Fruit fly (Drosophila melanogaster) whole organism, embryonic: ENCODE data around the gene CG46412.

ENCODE experiments used
- Aef1 ChIP-seq: fragments of 200-800 bp; sonication (Bioruptor generic); IDR thresholded peaks from 3 replicates; pipeline ENCODE4 v1.3.6; 2022; ENCODE audit warnings: missing biosample characterization, missing genetic modification characterization
- CG10209 ChIP-seq: fragments of 200-800 bp; sonication (Bioruptor generic); optimal IDR thresholded peaks from 3 replicates; lab custom pipeline; 2017; ENCODE audit warnings: missing biosample characterization, mild to moderate bottlenecking, missing genetic modification characterization, missing genetic modification reagents
- CG10321 ChIP-seq: fragments of 200-800 bp; sonication (Bioruptor generic); IDR thresholded peaks from 2 replicates; pipeline ENCODE4 v1.3.6; 2022; ENCODE audit warnings: missing biosample characterization, missing genetic modification characterization
- CG10543 ChIP-seq: fragments of 200-800 bp; sonication (Bioruptor generic); optimal IDR thresholded peaks from 3 replicates; lab custom pipeline; 2017; ENCODE audit warnings: missing biosample characterization, mild to moderate bottlenecking, missing genetic modification characterization, moderate library complexity
- CG11504 ChIP-seq: fragments of 200-800 bp; sonication (Bioruptor generic); optimal IDR thresholded peaks from 3 replicates; lab custom pipeline; 2019; ENCODE audit warnings: missing biosample characterization, mild to moderate bottlenecking, missing genetic modification characterization, moderate library complexity
- CG11695 ChIP-seq: fragments of 200-800 bp; sonication (Bioruptor generic); IDR thresholded peaks from 3 replicates; pipeline ENCODE4 v1.3.6; 2022; ENCODE audit warnings: missing biosample characterization, missing genetic modification characterization
- CG12236 ChIP-seq: fragments of 200-800 bp; sonication (Bioruptor generic); optimal IDR thresholded peaks from 2 replicates; lab custom pipeline; 2016; ENCODE audit warnings: missing biosample characterization, missing genetic modification characterization
- CG13287 ChIP-seq: fragments of 200-800 bp; sonication (Bioruptor generic); IDR thresholded peaks from 2 replicates; pipeline ENCODE4 v1.3.6; 2022; ENCODE audit warnings: missing biosample characterization, missing genetic modification characterization; ENCODE audit not compliant: partially characterized antibody
- CG13296 ChIP-seq: fragments of 200-800 bp; sonication (Bioruptor generic); optimal IDR thresholded peaks from 3 replicates; lab custom pipeline; 2018; ENCODE audit warnings: missing biosample characterization, mild to moderate bottlenecking, missing genetic modification characterization
- CG13424 ChIP-seq: fragments of 200-800 bp; sonication (Bioruptor generic); optimal IDR thresholded peaks from 2 replicates; lab custom pipeline; 2019; ENCODE audit warnings: missing biosample characterization, mild to moderate bottlenecking, missing genetic modification characterization, moderate library complexity
- CG17385 ChIP-seq: fragments of 200-800 bp; sonication (Bioruptor generic); optimal IDR thresholded peaks from 3 replicates; lab custom pipeline; 2018; ENCODE audit warnings: missing biosample characterization, mild to moderate bottlenecking, missing genetic modification characterization
- CG2678 ChIP-seq: fragments of 200-800 bp; sonication (Bioruptor generic); optimal IDR thresholded peaks from 3 replicates; lab custom pipeline; 2019; ENCODE audit warnings: missing biosample characterization, mild to moderate bottlenecking, missing genetic modification characterization, moderate library complexity
- CG30403 ChIP-seq: fragments of 200-800 bp; sonication (Bioruptor generic); optimal IDR thresholded peaks from 3 replicates; lab custom pipeline; 2016; ENCODE audit warnings: missing biosample characterization, missing genetic modification characterization
- CG42726 ChIP-seq: fragments of 200-800 bp; sonication (Bioruptor generic); IDR thresholded peaks from 2 replicates; pipeline ENCODE4 v1.3.6; 2022; ENCODE audit warnings: missing biosample characterization, missing genetic modification characterization; ENCODE audit not compliant: partially characterized antibody
- CG6654 ChIP-seq: fragments of 200-800 bp; sonication (Bioruptor generic); optimal IDR thresholded peaks from 2 replicates; lab custom pipeline; 2017; ENCODE audit warnings: missing biosample characterization, mild to moderate bottlenecking, missing genetic modification characterization
- CG7556 ChIP-seq: fragments of 200-800 bp; sonication (Bioruptor generic); optimal IDR thresholded peaks from 2 replicates; lab custom pipeline; 2017; ENCODE audit warnings: missing biosample characterization, mild to moderate bottlenecking, missing genetic modification characterization
- CG7839 ChIP-seq: fragments of 200-800 bp; sonication (Bioruptor generic); optimal IDR thresholded peaks from 3 replicates; lab custom pipeline; 2018; ENCODE audit warnings: missing biosample characterization, mild to moderate bottlenecking, missing genetic modification characterization, moderate library complexity
- CG8281 ChIP-seq: fragments of 200-800 bp; sonication (Bioruptor generic); optimal IDR thresholded peaks from 2 replicates; lab custom pipeline; 2018; ENCODE audit warnings: missing biosample characterization, mild to moderate bottlenecking, missing genetic modification characterization, moderate library complexity
- CG8388 ChIP-seq: fragments of 200-800 bp; sonication (Bioruptor generic); optimal IDR thresholded peaks from 2 replicates; lab custom pipeline; 2019; ENCODE audit warnings: missing biosample characterization, mild to moderate bottlenecking, missing genetic modification characterization, moderate library complexity
- Deaf1 ChIP-seq: fragments of 200-800 bp; optimal IDR thresholded peaks from 3 replicates; lab custom pipeline; 2019; ENCODE audit warnings: missing biosample characterization, mild to moderate bottlenecking, missing genetic modification characterization, moderate library complexity
- Drgx ChIP-seq: fragments of 200-800 bp; sonication (Bioruptor generic); IDR thresholded peaks from 2 replicates; pipeline ENCODE4 v1.3.6; 2022; ENCODE audit warnings: missing biosample characterization, missing genetic modification characterization
- E2f2 ChIP-seq: fragments of 200-800 bp; sonication (Bioruptor generic); IDR thresholded peaks from 2 replicates; pipeline ENCODE4 v1.3.6; 2022; ENCODE audit warnings: missing biosample characterization, missing genetic modification characterization
- Gug ChIP-seq: fragments of 200-800 bp; sonication (Bioruptor generic); IDR thresholded peaks from 4 replicates; pipeline ENCODE4 v1.3.6; 2022; ENCODE audit warnings: missing biosample characterization, missing genetic modification characterization
- H2.0 ChIP-seq: fragments of 200-800 bp; sonication (Bioruptor generic); IDR thresholded peaks from 2 replicates; pipeline ENCODE4 v1.3.6; 2022; ENCODE audit warnings: missing biosample characterization, missing genetic modification characterization
- NfI ChIP-seq: fragments of 200-800 bp; sonication (Bioruptor generic); optimal IDR thresholded peaks from 3 replicates; lab custom pipeline; 2018; ENCODE audit warnings: missing biosample characterization, mild to moderate bottlenecking, missing genetic modification characterization, moderate library complexity
- Oaz ChIP-seq: fragments of 200-800 bp; sonication (Bioruptor generic); IDR thresholded peaks from 2 replicates; pipeline ENCODE4 v1.3.6; 2022; ENCODE audit warnings: missing biosample characterization, missing genetic modification characterization
- PHDP ChIP-seq: fragments of 200-800 bp; sonication (Bioruptor generic); optimal IDR thresholded peaks from 3 replicates; lab custom pipeline; 2018; ENCODE audit warnings: missing biosample characterization, mild to moderate bottlenecking, missing genetic modification characterization, moderate library complexity
- Pdp1 ChIP-seq, 2 experiments: fragments of 200-800 bp; sonication (Bioruptor generic); optimal IDR thresholded peaks; 3 replicates each; lab custom pipeline; 2016; ENCODE audit warnings: missing biosample characterization in 2 of 2, missing genetic modification characterization in 2 of 2, mild to moderate bottlenecking in 1 of 2, moderate library complexity in 1 of 2
- Ptx1 ChIP-seq: fragments of 200-800 bp; sonication (Bioruptor generic); IDR thresholded peaks from 2 replicates; pipeline ENCODE4 v1.3.6; 2022; ENCODE audit warnings: missing biosample characterization, missing genetic modification characterization
- Rfx ChIP-seq: fragments of 200-800 bp; sonication (Bioruptor generic); IDR thresholded peaks from 2 replicates; pipeline ENCODE4 v1.3.6; 2022; ENCODE audit warnings: missing biosample characterization, missing genetic modification characterization
- Xrp1 ChIP-seq: fragments of 200-800 bp; sonication (Bioruptor generic); IDR thresholded peaks from 2 replicates; pipeline ENCODE4 v1.3.6; 2022; ENCODE audit warnings: missing biosample characterization, missing genetic modification characterization
- ac ChIP-seq: fragments of 200-800 bp; sonication (Bioruptor generic); optimal IDR thresholded peaks from 3 replicates; lab custom pipeline; 2017; ENCODE audit warnings: missing biosample characterization, mild to moderate bottlenecking, missing genetic modification characterization
- cad ChIP-seq: fragments of >200 bp; optimal IDR thresholded peaks from 2 replicates; lab custom pipeline; 2017; ENCODE audit warnings: missing biosample characterization, missing genetic modification characterization
- croc ChIP-seq: fragments of 200-800 bp; sonication (Bioruptor generic); conservative IDR thresholded peaks from 3 replicates; pipeline ENCODE4 v1.3.6; 2022; ENCODE audit warnings: missing biosample characterization, missing genetic modification characterization
- crp ChIP-seq, 2 experiments: fragments of 200-800 bp; sonication (Bioruptor generic); optimal IDR thresholded peaks; 2 replicates in 1 of 2; 3 replicates in 1 of 2; lab custom pipeline; 2017; ENCODE audit warnings: missing biosample characterization in 2 of 2, missing genetic modification characterization in 2 of 2, mild to moderate bottlenecking in 1 of 2, moderate library complexity in 1 of 2
- dmrt99B ChIP-seq: fragments of 200-800 bp; sonication (Bioruptor generic); optimal IDR thresholded peaks from 2 replicates; lab custom pipeline; 2018; ENCODE audit warnings: missing biosample characterization, mild to moderate bottlenecking, missing genetic modification characterization, moderate library complexity
- esg ChIP-seq: fragments of 200-800 bp; sonication (Bioruptor generic); conservative IDR thresholded peaks from 2 replicates; pipeline ENCODE4 v1.3.6; 2022; ENCODE audit warnings: missing biosample characterization, missing genetic modification characterization
- lmd ChIP-seq: fragments of 200-800 bp; sonication (Bioruptor generic); IDR thresholded peaks from 2 replicates; pipeline ENCODE4 v1.3.6; 2022; ENCODE audit warnings: missing biosample characterization, missing genetic modification characterization
- mam ChIP-seq: fragments of 200-800 bp; sonication (Bioruptor generic); optimal IDR thresholded peaks from 3 replicates; lab custom pipeline; 2016; ENCODE audit warnings: missing biosample characterization, missing genetic modification characterization
- otp ChIP-seq: fragments of 200-800 bp; sonication (Bioruptor generic); IDR thresholded peaks from 3 replicates; pipeline ENCODE4, ENCODE4 v1.3.6; 2022; ENCODE audit warnings: missing biosample characterization, missing genetic modification characterization
- pnt ChIP-seq: fragments of 200-800 bp; sonication (Bioruptor generic); optimal IDR thresholded peaks from 3 replicates; lab custom pipeline; 2016; ENCODE audit warnings: missing biosample characterization, missing genetic modification characterization
- row ChIP-seq: fragments of 200-800 bp; sonication (Bioruptor generic); IDR thresholded peaks from 3 replicates; pipeline ENCODE4 v1.3.6; 2022; ENCODE audit warnings: missing biosample characterization, missing genetic modification characterization
- slbo ChIP-seq: fragments of 200-800 bp; sonication (Bioruptor generic); IDR thresholded peaks from 2 replicates; pipeline ENCODE4 v1.3.6; 2022; ENCODE audit warnings: missing biosample characterization, missing genetic modification characterization
- sna ChIP-seq: fragments of 200-800 bp; sonication (Bioruptor generic); IDR thresholded peaks from 2 replicates; pipeline ENCODE4 v1.3.6; 2022; ENCODE audit warnings: missing biosample characterization, missing genetic modification characterization; ENCODE audit not compliant: partially characterized antibody
- ssp ChIP-seq: fragments of 200-800 bp; sonication (Bioruptor generic); IDR thresholded peaks from 2 replicates; pipeline ENCODE4 v1.3.6; 2022; ENCODE audit warnings: missing biosample characterization, missing genetic modification characterization
- tgo ChIP-seq: fragments of 200-800 bp; sonication (Bioruptor generic); IDR thresholded peaks from 3 replicates; pipeline ENCODE4 v1.3.6; 2022; ENCODE audit warnings: missing biosample characterization, missing genetic modification characterization
- zfh1 ChIP-seq: fragments of 200-800 bp; sonication (Bioruptor generic); IDR thresholded peaks from 3 replicates; pipeline ENCODE4 v1.3.6; 2022; ENCODE audit warnings: missing biosample characterization, missing genetic modification characterization

Gene CG46412

dm6 chr3L:11536132-11536531 is 27.7 kb downstream of the CG46412 start (continued):
- 0 out of 3 replicates have a peak, but pooled peaks have one; percentile 19 for TF ChIP-seq otp
- TF ChIP-seq ssp (GFP tag; lab: Robert Waterston, UW): 0 out of 2 replicates have a peak, but pooled peaks have one; percentile 16
- peak; percentile 11 for TF ChIP-seq PHDP
- TF ChIP-seq E2f2: peak; percentile 25; the same call in 1 of the 2 replicates
- TF ChIP-seq CG7839: peak; percentile 12
- peak; percentile 24 for TF ChIP-seq CG13296
- no peak for TF ChIP-seq CG6654
- TF ChIP-seq Rfx (GFP tag; lab: Robert Waterston, UW): peak; percentile 47; the same call in 1 of the 2 replicates
- 0 out of 4 replicates have a peak, but pooled peaks have one; percentile 16 for TF ChIP-seq Gug
- TF ChIP-seq row: peak; percentile 48; the same call in 2 of the 3 replicates
- peak; percentile 48; the same call in 1 of the 2 replicates for TF ChIP-seq Xrp1 (GFP tag; lab: Robert Waterston, UW)
- TF ChIP-seq CG2678 (tag; lab: Kevin White, UChicago): peak; percentile 29
- TF ChIP-seq CG8388: peak; percentile 14
- no peak for TF ChIP-seq CG7556 (GFP tag; lab: Kevin White, UChicago)
- TF ChIP-seq CG11504 (tag; lab: Kevin White, UChicago): peak; percentile 55

dm6 chr3L:11534391-11535246 is 29.3 kb downstream of the CG46412 start:
- TF ChIP-seq CG10543 (peak; percentile 55), croc (GFP tag; lab: Robert Waterston, UW) (no peak), Aef1 (GFP tag; lab: Robert Waterston, UW) (no peak), Drgx (GFP tag; lab: Robert Waterston, UW) (peak; percentile 7; the same call in 1 of the 2 replicates), slbo (peak; percentile 50; the same call in 1 of the 2 replicates), CG13287 (GFP tag; lab: Robert Waterston, UW) (peak; percentile 38; the same call in 1 of the 2 replicates), sna (GFP tag; lab: Robert Waterston, UW) (no peak), CG6654 (no peak), CG17385 (GFP tag; lab: Kevin White, UChicago) (peak; percentile 33), pnt (no peak), cad (GFP tag; lab: Kevin White, UChicago) (no peak), CG11695 (GFP tag; lab: Robert Waterston, UW) (peak; percentile 85), CG42726 (GFP tag; lab: Robert Waterston, UW) (0 out of 2 replicates have a peak, but pooled peaks have one; percentile 23), ac (no peak), Deaf1 (tag; lab: Kevin White, UChicago) (peak; percentile 29), CG30403 (peak; percentile 9), tgo (GFP tag; lab: Robert Waterston, UW) (0 out of 3 replicates have a peak, but pooled peaks have one; percentile 25), CG8281 (tag; lab: Kevin White, UChicago) (no peak), CG10209 (GFP tag; lab: Kevin White, UChicago) (peak; percentile 12), Pdp1 (GFP tag; optimal IDR thresholded peaks at IDR 0.05; lab: Kevin White, UChicago) (peak in 1 of 2 experiments; percentile 62), CG10321 (GFP tag; lab: Robert Waterston, UW) (peak; percentile 65; the same call in 1 of the 2 replicates), CG13424 (peak; percentile 27), zfh1 (GFP tag; lab: Robert Waterston, UW) (0 out of 3 replicates have a peak, but pooled peaks have one; percentile 11), lmd (GFP tag; lab: Robert Waterston, UW) (peak; percentile 48; the same call in 1 of the 2 replicates), Gug (no peak; the same call in 3 of the 4 replicates), mam (no peak), crp (GFP tag; optimal IDR thresholded peaks at IDR 0.05; lab: Kevin White, UChicago) (peak in 1 of 2 experiments; percentile 80), Ptx1 (GFP tag; lab: Robert Waterston, UW) (peak; percentile 31; the same call in 1 of the 2 replicates), esg (GFP tag; lab: Robert Waterston, UW) (0 out of 2 replicates have a peak, but pooled peaks have one; percentile 13), NfI (GFP tag; lab: Kevin White, UChicago) (peak; percentile 13), H2.0 (GFP tag; lab: Robert Waterston, UW) (no peak), CG12236 (GFP tag; lab: Kevin White, UChicago) (no peak), dmrt99B (tag; lab: Kevin White, UChicago) (peak; percentile 28), Oaz (GFP tag; lab: Robert Waterston, UW) (0 out of 2 replicates have a peak, but pooled peaks have one; percentile 23)
